Worm (Caenorhabditis elegans) whole organism, early embryonic: Measurements from ENCODE around the gene fbxa-215.

Source experiments
- B0310.2 ChIP-seq: sonication (generic microtip); optimal IDR thresholded peaks from 2 replicates; lab custom pipeline; 2016; ENCODE audit warnings: mild to moderate bottlenecking, missing genetic modification characterization, missing compliant biosample characterization
- F13C5.2 ChIP-seq: sonication (generic microtip); optimal IDR thresholded peaks from 2 replicates; lab custom pipeline; 2017; ENCODE audit warnings: mild to moderate bottlenecking, missing genetic modification characterization, inconsistent platforms, missing compliant biosample characterization
- aly-1 ChIP-seq: sonication (generic microtip); optimal IDR thresholded peaks from 2 replicates; lab custom pipeline; 2016; ENCODE audit warnings: missing genetic modification characterization, missing compliant biosample characterization
- ama-1 ChIP-seq: fragments of 150-350 bp; optimal IDR thresholded peaks from 2 replicates; lab custom pipeline; 2014
- ceh-13 ChIP-seq: fragments of 200-800 bp; sonication (Bioruptor generic); optimal IDR thresholded peaks from 2 replicates; lab custom pipeline; 2018; ENCODE audit warnings: mild to moderate bottlenecking, missing genetic modification characterization, missing compliant biosample characterization
- ceh-36 ChIP-seq: sonication (generic microtip); optimal IDR thresholded peaks from 2 replicates; lab custom pipeline; 2016; ENCODE audit warnings: missing genetic modification characterization, inconsistent platforms, missing compliant biosample characterization
- ets-7 ChIP-seq: sonication (generic microtip); optimal IDR thresholded peaks from 2 replicates; lab custom pipeline; 2016; ENCODE audit warnings: missing genotype, missing genetic modification characterization, missing compliant biosample characterization
- flt-1 ChIP-seq: fragments of 200-800 bp; sonication (Bioruptor generic); IDR thresholded peaks from 2 replicates; pipeline ENCODE4 v1.3.6; 2022; ENCODE audit warnings: missing genetic modification characterization, missing compliant biosample characterization
- hmbx-1 ChIP-seq: sonication (generic microtip); optimal IDR thresholded peaks from 2 replicates; lab custom pipeline; 2016; ENCODE audit warnings: mild to moderate bottlenecking, missing genetic modification characterization, missing compliant biosample characterization
- hmg-4 ChIP-seq: fragments of 200-800 bp; sonication (Bioruptor generic); optimal IDR thresholded peaks from 2 replicates; lab custom pipeline; 2018; ENCODE audit warnings: mild to moderate bottlenecking, missing genetic modification characterization, missing compliant biosample characterization
- hnd-1 ChIP-seq: sonication (generic microtip); optimal IDR thresholded peaks from 2 replicates; lab custom pipeline; 2016; ENCODE audit warnings: missing genetic modification characterization, missing compliant biosample characterization
- pes-1 ChIP-seq: fragments of 200-800 bp; sonication (Bioruptor generic); IDR thresholded peaks from 2 replicates; pipeline ENCODE4 v1.3.6; 2022; ENCODE audit warnings: missing genetic modification reagents, missing genetic modification characterization, missing compliant biosample characterization
- scrt-1 ChIP-seq: fragments of 200-800 bp; sonication (Bioruptor generic); IDR thresholded peaks from 2 replicates; pipeline ENCODE4 v1.3.6; 2022; ENCODE audit warnings: missing genetic modification characterization, missing compliant biosample characterization
- sea-1 ChIP-seq: fragments of 200-800 bp; sonication (Bioruptor generic); conservative IDR thresholded peaks from 2 replicates; pipeline ENCODE4 v1.3.6; 2022; ENCODE audit warnings: missing genetic modification characterization, missing compliant biosample characterization
- tbx-11 ChIP-seq: fragments of 200-800 bp; sonication (Bioruptor generic); IDR thresholded peaks from 2 replicates; pipeline ENCODE4 v1.3.6; 2022; ENCODE audit warnings: missing genetic modification characterization, missing compliant biosample characterization
- tbx-37 ChIP-seq: fragments of 200-800 bp; sonication (Bioruptor generic); conservative IDR thresholded peaks from 2 replicates; pipeline ENCODE4 v1.3.6; 2022; ENCODE audit warnings: missing genetic modification reagents, missing genetic modification characterization, missing compliant biosample characterization
- tra-4 ChIP-seq: sonication (generic microtip); optimal IDR thresholded peaks from 2 replicates; lab custom pipeline; 2017; ENCODE audit warnings: missing genetic modification characterization, missing compliant biosample characterization

The fbxa-215 gene

ce11 chrIV:13666849-13667430, at the start of gene fbxa-215:
Gene fbxa-215, minus strand, starts transcription at chrIV:13666909.
- TF ChIP-seq ama-1 (lab: Kevin White, UChicago) (no peak), hnd-1 (tag; lab: Kevin White, UChicago) (no peak), tbx-37 (GFP tag; lab: Robert Waterston, UW) (no peak), tbx-11 (no peak), flt-1 (GFP tag; lab: Robert Waterston, UW) (no peak), B0310.2 (tag; lab: Kevin White, UChicago) (no peak), hmg-4 (GFP tag; lab: Kevin White, UChicago) (no peak), hmbx-1 (tag; lab: Kevin White, UChicago) (no peak), scrt-1 (GFP tag; lab: Robert Waterston, UW) (no peak), ceh-13 (GFP tag; lab: Kevin White, UChicago) (no peak), aly-1 (tag; lab: Kevin White, UChicago) (no peak), sea-1 (GFP tag; lab: Robert Waterston, UW) (no peak), F13C5.2 (tag; lab: Kevin White, UChicago) (no peak)

DNA sequence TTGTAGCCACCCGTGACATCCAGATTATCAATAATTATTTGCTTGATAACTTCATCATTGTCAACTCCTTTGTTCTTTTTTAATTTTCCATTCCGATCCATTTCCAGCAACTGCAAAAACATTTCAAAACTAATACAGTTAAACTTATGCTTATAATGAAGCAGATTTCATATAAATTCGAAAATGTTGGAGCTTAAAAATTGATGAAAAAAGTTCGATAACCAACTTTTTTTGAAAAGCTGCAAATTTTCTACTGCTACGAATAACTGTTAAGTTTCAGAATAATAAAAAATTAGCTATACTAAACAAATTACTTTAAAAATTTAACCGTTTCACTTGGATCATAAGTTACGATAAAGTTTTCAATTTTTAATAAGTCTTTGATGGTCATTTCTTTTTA, 49.6 kb upstream of the fbxa-215 start, which contains the start of gene C47A4.1:
C47A4.1 (minus strand) TSS at position 101 of the 400 bp plus-strand sequence.
- TF ChIP-seq tra-4 (tag; lab: Kevin White, UChicago) (no peak), sea-1 (GFP tag; lab: Robert Waterston, UW) (no peak)

DNA sequence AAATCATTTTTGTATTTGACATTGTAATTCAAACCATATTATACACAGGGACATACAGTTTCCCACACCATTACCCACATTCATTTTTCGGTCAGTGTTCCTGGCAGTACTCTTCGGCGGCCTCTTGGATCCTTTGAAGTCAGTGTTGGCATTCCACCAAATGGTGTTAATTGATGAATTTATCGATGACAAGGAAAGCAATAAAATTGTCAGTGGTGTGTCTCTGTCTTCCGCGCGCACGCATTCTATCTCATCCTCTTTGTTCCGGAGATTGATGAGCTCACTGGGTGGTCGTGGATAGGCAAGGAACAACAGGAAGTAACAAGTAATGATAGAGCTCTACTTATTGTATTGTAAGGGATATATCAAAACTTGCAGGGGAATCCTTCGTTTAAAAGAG, 43.7 kb upstream of the fbxa-215 start:
- TF ChIP-seq tbx-11 (no peak), F13C5.2 (tag; lab: Kevin White, UChicago) (no peak), hnd-1 (tag; lab: Kevin White, UChicago) (no peak), pes-1 (GFP tag; lab: Robert Waterston, UW) (no peak), sea-1 (GFP tag; lab: Robert Waterston, UW) (no peak), scrt-1 (GFP tag; lab: Robert Waterston, UW) (no peak), ama-1 (lab: Kevin White, UChicago) (no peak), ceh-13 (GFP tag; lab: Kevin White, UChicago) (no peak), tra-4 (tag; lab: Kevin White, UChicago) (no peak), ceh-36 (tag; lab: Kevin White, UChicago) (no peak), hmbx-1 (tag; lab: Kevin White, UChicago) (no peak), hmg-4 (GFP tag; lab: Kevin White, UChicago) (no peak), tbx-37 (GFP tag; lab: Robert Waterston, UW) (no peak), B0310.2 (tag; lab: Kevin White, UChicago) (no peak)

DNA sequence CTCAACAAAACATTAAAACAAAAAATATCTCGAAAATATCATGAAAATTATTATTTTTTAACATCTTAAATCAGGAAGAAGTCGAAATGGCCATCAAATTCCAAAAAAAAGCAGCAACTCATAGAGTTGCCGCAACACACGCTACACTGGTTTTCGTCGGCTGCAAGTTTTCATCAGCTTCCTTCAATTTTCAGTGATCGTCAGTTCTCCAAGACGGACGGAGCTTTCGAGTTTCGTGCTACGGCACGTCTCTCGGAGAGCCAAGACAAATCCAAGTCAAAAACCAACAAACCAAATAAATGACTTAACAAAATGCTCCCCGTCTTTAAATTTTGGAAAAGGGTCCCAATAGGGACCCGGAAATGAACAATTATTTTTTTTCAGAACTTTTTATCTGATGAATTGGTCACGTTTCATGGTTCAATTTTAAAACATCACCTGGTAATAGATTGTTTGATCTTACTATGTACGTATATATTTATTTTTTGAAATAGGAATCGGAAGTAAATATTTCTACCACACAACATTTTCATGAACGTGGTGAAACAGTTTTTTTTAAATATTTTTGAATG, 42.4 kb upstream of the fbxa-215 start:
- TF ChIP-seq flt-1 (GFP tag; lab: Robert Waterston, UW), result no peak
- TF ChIP-seq hmbx-1 (tag; lab: Kevin White, UChicago), result no peak
- TF ChIP-seq sea-1 (GFP tag; lab: Robert Waterston, UW), result no peak
- TF ChIP-seq tbx-37 (GFP tag; lab: Robert Waterston, UW), result no peak
- TF ChIP-seq tbx-11, result no peak
- no peak for TF ChIP-seq pes-1 (GFP tag; lab: Robert Waterston, UW)
- TF ChIP-seq tra-4 (tag; lab: Kevin White, UChicago), result no peak
- TF ChIP-seq hnd-1 (tag; lab: Kevin White, UChicago), result no peak
- TF ChIP-seq ceh-13 (GFP tag; lab: Kevin White, UChicago), result no peak
- no peak for TF ChIP-seq F13C5.2 (tag; lab: Kevin White, UChicago)
- no peak for TF ChIP-seq ama-1 (lab: Kevin White, UChicago)
- TF ChIP-seq ceh-36 (tag; lab: Kevin White, UChicago), result no peak
- no peak for TF ChIP-seq B0310.2 (tag; lab: Kevin White, UChicago)
- no peak for TF ChIP-seq aly-1 (tag; lab: Kevin White, UChicago)
- no peak for TF ChIP-seq hmg-4 (GFP tag; lab: Kevin White, UChicago)
- TF ChIP-seq ets-7 (tag; lab: Kevin White, UChicago), result no peak
- no peak for TF ChIP-seq scrt-1 (GFP tag; lab: Robert Waterston, UW)

ce11 chrIV:13707894-13708293, 41.2 kb upstream of the fbxa-215 start:
- no peak for TF ChIP-seq ama-1 (lab: Kevin White, UChicago)
- no peak for TF ChIP-seq aly-1 (tag; lab: Kevin White, UChicago)
- TF ChIP-seq sea-1 (GFP tag; lab: Robert Waterston, UW), result no peak
- TF ChIP-seq tra-4 (tag; lab: Kevin White, UChicago), result no peak
- TF ChIP-seq B0310.2 (tag; lab: Kevin White, UChicago), result no peak
- TF ChIP-seq hmbx-1 (tag; lab: Kevin White, UChicago), result no peak

- TF ChIP-seq sea-1 (GFP tag; lab: Robert Waterston, UW), result no peak
- TF ChIP-seq scrt-1 (GFP tag; lab: Robert Waterston, UW), result no peak
- TF ChIP-seq tbx-11, result peak; percentile 24; the same call in 1 of the 2 replicates
- no peak for TF ChIP-seq flt-1 (GFP tag; lab: Robert Waterston, UW)
- no peak for TF ChIP-seq tbx-37 (GFP tag; lab: Robert Waterston, UW)
- TF ChIP-seq hnd-1 (tag; lab: Kevin White, UChicago), result no peak
- no peak for TF ChIP-seq pes-1 (GFP tag; lab: Robert Waterston, UW)
- TF ChIP-seq hmg-4 (GFP tag; lab: Kevin White, UChicago), result no peak
- TF ChIP-seq B0310.2 (tag; lab: Kevin White, UChicago), result no peak
- no peak for TF ChIP-seq hmbx-1 (tag; lab: Kevin White, UChicago)
- TF ChIP-seq ceh-36 (tag; lab: Kevin White, UChicago), result no peak
- peak; percentile 24 for TF ChIP-seq F13C5.2 (tag; lab: Kevin White, UChicago)
- TF ChIP-seq ets-7 (tag; lab: Kevin White, UChicago), result no peak
- TF ChIP-seq tra-4 (tag; lab: Kevin White, UChicago), result no peak
- no peak for TF ChIP-seq ceh-13 (GFP tag; lab: Kevin White, UChicago)
- TF ChIP-seq ama-1 (lab: Kevin White, UChicago), result no peak
- TF ChIP-seq aly-1 (tag; lab: Kevin White, UChicago), result peak; percentile 0
These were observed 37.2 kb upstream of the fbxa-215 start, which contains the start of gene tlp-1 for ce11 chrIV:13703828-13704425. Gene tlp-1, minus strand, starts transcription at chrIV:13704082.
